Fruit fly (Drosophila melanogaster) whole organism, embryonic: ENCODE measurements around the gene Argk1.
A peak's percentile ranks its signal among the peaks of the same experiment; 100 is the strongest.

ENCODE experiments used
- ATbp ChIP-seq: fragments of 200-800 bp; sonication (Bioruptor generic); optimal IDR thresholded peaks from 2 replicates; lab custom pipeline; 2017; ENCODE audit warnings: missing biosample characterization, mild to moderate bottlenecking, missing genetic modification characterization, missing genetic modification reagents
- CG10147 ChIP-seq: fragments of 200-800 bp; sonication (Bioruptor generic); optimal IDR thresholded peaks from 2 replicates; lab custom pipeline; 2019; ENCODE audit warnings: missing biosample characterization, mild to moderate bottlenecking, missing genetic modification characterization, moderate library complexity
- CG10543 ChIP-seq: fragments of 200-800 bp; sonication (Bioruptor generic); optimal IDR thresholded peaks from 3 replicates; lab custom pipeline; 2017; ENCODE audit warnings: missing biosample characterization, mild to moderate bottlenecking, missing genetic modification characterization, moderate library complexity
- CG11504 ChIP-seq: fragments of 200-800 bp; sonication (Bioruptor generic); optimal IDR thresholded peaks from 3 replicates; lab custom pipeline; 2019; ENCODE audit warnings: missing biosample characterization, mild to moderate bottlenecking, missing genetic modification characterization, moderate library complexity
- CG11695 ChIP-seq: fragments of 200-800 bp; sonication (Bioruptor generic); IDR thresholded peaks from 3 replicates; pipeline ENCODE4 v1.3.6; 2022; ENCODE audit warnings: missing biosample characterization, missing genetic modification characterization
- CG12155 ChIP-seq: fragments of 200-800 bp; sonication (Bioruptor generic); optimal IDR thresholded peaks from 3 replicates; lab custom pipeline; 2016; ENCODE audit warnings: missing biosample characterization, missing genetic modification characterization
- CG12769 ChIP-seq: fragments of 200-800 bp; sonication (Bioruptor generic); optimal IDR thresholded peaks from 2 replicates; lab custom pipeline; 2019; ENCODE audit warnings: missing biosample characterization, mild to moderate bottlenecking, missing genetic modification characterization, moderate library complexity
- CG13894 ChIP-seq: fragments of 200-800 bp; sonication (Bioruptor generic); optimal IDR thresholded peaks from 3 replicates; lab custom pipeline; 2018; ENCODE audit warnings: missing biosample characterization, mild to moderate bottlenecking, missing genetic modification characterization, moderate library complexity
- CG31224 ChIP-seq: fragments of 200-800 bp; sonication (Bioruptor generic); IDR thresholded peaks from 2 replicates; pipeline ENCODE4 v1.3.6; 2022; ENCODE audit warnings: missing biosample characterization, missing genetic modification characterization
- CG31388 ChIP-seq: fragments of 200-800 bp; sonication (Bioruptor generic); optimal IDR thresholded peaks from 2 replicates; lab custom pipeline; 2016; ENCODE audit warnings: missing biosample characterization, missing genetic modification characterization
- CG31441 ChIP-seq: fragments of 200-800 bp; sonication (Bioruptor generic); IDR thresholded peaks from 2 replicates; pipeline ENCODE4 v1.3.6; 2022; ENCODE audit warnings: missing biosample characterization, missing genetic modification characterization
- CG3726 ChIP-seq: fragments of 200-800 bp; sonication (Bioruptor generic); IDR thresholded peaks from 3 replicates; pipeline ENCODE4, ENCODE4 v1.3.6; 2022; ENCODE audit warnings: missing biosample characterization, missing genetic modification characterization
- CG4360 ChIP-seq: fragments of 200-800 bp; sonication (Bioruptor generic); IDR thresholded peaks from 2 replicates; pipeline ENCODE4 v1.3.6; 2022; ENCODE audit warnings: missing biosample characterization, missing genetic modification characterization
- CG7556 ChIP-seq: fragments of 200-800 bp; sonication (Bioruptor generic); optimal IDR thresholded peaks from 2 replicates; lab custom pipeline; 2017; ENCODE audit warnings: missing biosample characterization, mild to moderate bottlenecking, missing genetic modification characterization
- CG7963 ChIP-seq: fragments of 200-800 bp; sonication (Bioruptor generic); IDR thresholded peaks from 3 replicates; pipeline ENCODE4 v1.3.6; 2022; ENCODE audit warnings: missing biosample characterization, missing genetic modification characterization; ENCODE audit not compliant: partially characterized antibody
- CG8290 ChIP-seq, 3 experiments: fragments of 200-800 bp; sonication (Bioruptor generic); optimal IDR thresholded peaks; 2 replicates each; lab custom pipeline; 2016 to 2019; ENCODE audit warnings: missing biosample characterization in 3 of 3, missing genetic modification characterization in 3 of 3, mild to moderate bottlenecking in 2 of 3, moderate library complexity in 1 of 3
- CG8478 ChIP-seq: fragments of >200 bp; optimal IDR thresholded peaks from 2 replicates; lab custom pipeline; 2018
- CG9797 ChIP-seq: fragments of 200-800 bp; sonication (Bioruptor generic); optimal IDR thresholded peaks from 3 replicates; lab custom pipeline; 2018; ENCODE audit warnings: missing biosample characterization, mild to moderate bottlenecking, missing genetic modification characterization
- CoRest ChIP-seq: fragments of 200-800 bp; sonication (Bioruptor generic); optimal IDR thresholded peaks from 3 replicates; lab custom pipeline; 2018; ENCODE audit warnings: missing biosample characterization, mild to moderate bottlenecking, missing genetic modification characterization, moderate library complexity
- D19B ChIP-seq: fragments of 200-800 bp; sonication (Bioruptor generic); optimal IDR thresholded peaks from 2 replicates; lab custom pipeline; 2017; ENCODE audit warnings: missing biosample characterization, mild to moderate bottlenecking, missing genetic modification characterization
- Dref ChIP-seq: fragments of 200-800 bp; sonication (Bioruptor generic); IDR thresholded peaks from 2 replicates; pipeline ENCODE4 v1.3.6; 2022; ENCODE audit warnings: missing biosample characterization, missing genetic modification characterization
- HLH3B ChIP-seq: fragments of 200-800 bp; sonication (Bioruptor generic); IDR thresholded peaks from 2 replicates; pipeline ENCODE4 v1.3.6; 2022; ENCODE audit warnings: missing biosample characterization, missing genetic modification characterization
- Spps ChIP-seq: fragments of 200-800 bp; sonication (Bioruptor generic); optimal IDR thresholded peaks from 2 replicates; lab custom pipeline; 2018; ENCODE audit warnings: missing biosample characterization, mild to moderate bottlenecking, missing genetic modification characterization
- abd-A ChIP-seq: fragments of 200-800 bp; sonication (Bioruptor generic); optimal IDR thresholded peaks from 3 replicates; lab custom pipeline; 2019; ENCODE audit warnings: missing biosample characterization, mild to moderate bottlenecking, missing genetic modification characterization, moderate library complexity
- az2 ChIP-seq: fragments of 200-800 bp; sonication (Bioruptor generic); optimal IDR thresholded peaks from 3 replicates; lab custom pipeline; 2016; ENCODE audit warnings: missing biosample characterization, missing genetic modification characterization
- crol ChIP-seq: fragments of 200-800 bp; sonication (Bioruptor generic); IDR thresholded peaks from 2 replicates; pipeline ENCODE4 v1.3.6; 2022; ENCODE audit warnings: missing biosample characterization, missing genetic modification characterization
- emc ChIP-seq: fragments of 200-800 bp; sonication (Bioruptor generic); optimal IDR thresholded peaks from 2 replicates; lab custom pipeline; 2016; ENCODE audit warnings: missing biosample characterization, missing genetic modification characterization
- eve ChIP-seq, 2 experiments: fragments of >200 bp; optimal IDR thresholded peaks; 2 replicates each; lab custom pipeline; 2017; ENCODE audit warnings: missing biosample characterization in 2 of 2, missing genetic modification characterization in 2 of 2
- gfzf ChIP-seq: fragments of 200-800 bp; sonication (Bioruptor generic); optimal IDR thresholded peaks from 2 replicates; lab custom pipeline; 2016; ENCODE audit warnings: missing biosample characterization, mild to moderate bottlenecking, missing genetic modification characterization, moderate library complexity
- grn ChIP-seq: fragments of 200-800 bp; sonication (Bioruptor generic); optimal IDR thresholded peaks from 3 replicates; lab custom pipeline; 2017; ENCODE audit warnings: missing biosample characterization, missing genetic modification characterization
- gro ChIP-seq: fragments of 200-800 bp; sonication (Bioruptor generic); optimal IDR thresholded peaks from 2 replicates; lab custom pipeline; 2016; ENCODE audit warnings: missing biosample characterization, missing genetic modification characterization
- gsb-n ChIP-seq: fragments of 200-800 bp; sonication (Bioruptor generic); optimal IDR thresholded peaks from 3 replicates; lab custom pipeline; 2018; ENCODE audit warnings: missing biosample characterization, mild to moderate bottlenecking, missing genetic modification characterization
- hb ChIP-seq: fragments of 200-800 bp; sonication (Bioruptor generic); IDR thresholded peaks from 3 replicates; pipeline ENCODE4 v1.3.6; 2022; ENCODE audit warnings: missing biosample characterization, missing genetic modification characterization; ENCODE audit not compliant: partially characterized antibody
- hbn ChIP-seq: fragments of 200-800 bp; sonication (Bioruptor generic); IDR thresholded peaks from 2 replicates; pipeline ENCODE4 v1.3.6; 2022; ENCODE audit warnings: missing biosample characterization, missing genetic modification characterization; ENCODE audit not compliant: partially characterized antibody
- kni ChIP-seq: fragments of 200-800 bp; sonication (Bioruptor generic); optimal IDR thresholded peaks from 3 replicates; lab custom pipeline; 2017; ENCODE audit warnings: mild to moderate bottlenecking, missing biosample characterization, missing genetic modification reagents, missing genetic modification characterization
- mld ChIP-seq: fragments of 200-800 bp; sonication (Bioruptor generic); IDR thresholded peaks from 3 replicates; pipeline ENCODE4 v1.3.6; 2022; ENCODE audit warnings: missing biosample characterization, missing genetic modification characterization; ENCODE audit not compliant: partially characterized antibody
- nau ChIP-seq: fragments of 200-800 bp; sonication (Bioruptor generic); optimal IDR thresholded peaks from 3 replicates; lab custom pipeline; 2017; ENCODE audit warnings: missing biosample characterization, mild to moderate bottlenecking, missing genetic modification characterization, missing genetic modification reagents
- nerfin-1 ChIP-seq: fragments of 200-800 bp; sonication (Bioruptor generic); optimal IDR thresholded peaks from 3 replicates; lab custom pipeline; 2019; ENCODE audit warnings: missing biosample characterization, mild to moderate bottlenecking, missing genetic modification characterization, moderate library complexity
- pb ChIP-seq: fragments of 200-800 bp; sonication (Bioruptor generic); optimal IDR thresholded peaks from 3 replicates; lab custom pipeline; 2016; ENCODE audit warnings: missing biosample characterization, missing genetic modification characterization
- phol ChIP-seq: fragments of 200-800 bp; sonication (Bioruptor generic); optimal IDR thresholded peaks from 3 replicates; lab custom pipeline; 2018; ENCODE audit warnings: missing biosample characterization, mild to moderate bottlenecking, missing genetic modification characterization, moderate library complexity
- pros ChIP-seq: fragments of 200-800 bp; sonication (Bioruptor generic); optimal IDR thresholded peaks from 3 replicates; lab custom pipeline; 2019; ENCODE audit warnings: missing biosample characterization, mild to moderate bottlenecking, missing genetic modification characterization, moderate library complexity
- psq ChIP-seq: fragments of 200-800 bp; sonication (Bioruptor generic); optimal IDR thresholded peaks from 2 replicates; lab custom pipeline; 2017; ENCODE audit warnings: missing biosample characterization, missing genetic modification characterization
- salm ChIP-seq: fragments of 200-800 bp; sonication (Bioruptor generic); optimal IDR thresholded peaks from 2 replicates; lab custom pipeline; 2018; ENCODE audit warnings: missing biosample characterization, mild to moderate bottlenecking, missing genetic modification characterization
- schlank ChIP-seq: fragments of 200-800 bp; sonication (Bioruptor generic); optimal IDR thresholded peaks from 2 replicates; lab custom pipeline; 2018; ENCODE audit warnings: missing biosample characterization, mild to moderate bottlenecking, missing genetic modification characterization
- sens ChIP-seq: fragments of 200-800 bp; sonication (Bioruptor generic); peaks from one replicate; lab custom pipeline; 2016; ENCODE audit warnings: missing biosample characterization, missing genetic modification characterization
- seq ChIP-seq: fragments of 200-800 bp; sonication (Bioruptor generic); IDR thresholded peaks from 2 replicates; pipeline ENCODE4 v1.3.6; 2022; ENCODE audit warnings: missing biosample characterization, missing genetic modification characterization
- slbo ChIP-seq: fragments of 200-800 bp; sonication (Bioruptor generic); IDR thresholded peaks from 2 replicates; pipeline ENCODE4 v1.3.6; 2022; ENCODE audit warnings: missing biosample characterization, missing genetic modification characterization
- ssp ChIP-seq: fragments of 200-800 bp; sonication (Bioruptor generic); IDR thresholded peaks from 2 replicates; pipeline ENCODE4 v1.3.6; 2022; ENCODE audit warnings: missing biosample characterization, missing genetic modification characterization
- usp ChIP-seq: fragments of >200 bp; optimal IDR thresholded peaks from 2 replicates; lab custom pipeline; 2017; ENCODE audit warnings: missing biosample characterization, missing genetic modification characterization

The Argk1 gene

dm6 chr3L:9051830-9052259 lies 14.0 kb downstream of the Argk1 start (continued):
- no peak for TF ChIP-seq CG7556
- TF ChIP-seq kni, result peak; percentile 50
- TF ChIP-seq ssp, result no peak
- TF ChIP-seq salm (tag; lab: Kevin White, UChicago), result no peak
- peak; percentile 15; the same call in 1 of the 3 replicates for TF ChIP-seq CG11695 (GFP tag; lab: Robert Waterston, UW)
- TF ChIP-seq, all 482 proteins: peak for 20

- no peak for TF ChIP-seq grn (GFP tag; lab: Kevin White, UChicago)
- TF ChIP-seq pb (GFP tag; lab: Kevin White, UChicago), result no peak
- TF ChIP-seq eve (GFP tag; optimal IDR thresholded peaks at IDR 0.05; lab: Kevin White, UChicago), result no peak
- no peak for TF ChIP-seq az2
- no peak for TF ChIP-seq CG31388 (GFP tag; lab: Kevin White, UChicago)
- TF ChIP-seq CG9797 (GFP tag; lab: Kevin White, UChicago), result no peak
- TF ChIP-seq CG31441, result no peak
- TF ChIP-seq usp (GFP tag; lab: Kevin White, UChicago), result no peak
- TF ChIP-seq mld, result no peak
- TF ChIP-seq CG11504 (tag; lab: Kevin White, UChicago), result peak; percentile 50
- 0 out of 2 replicates have a peak, but pooled peaks have one; percentile 17 for TF ChIP-seq CG4360 (GFP tag; lab: Robert Waterston, UW)
- peak; percentile 92 for TF ChIP-seq abd-A
- TF ChIP-seq CG12769, result no peak
- TF ChIP-seq HLH3B (GFP tag; lab: Robert Waterston, UW), result no peak
- peak; percentile 80 for TF ChIP-seq pros (GFP tag; lab: Kevin White, UChicago)
- no peak for TF ChIP-seq CG31224 (GFP tag; lab: Robert Waterston, UW)
- peak; percentile 69; the same call in 1 of the 2 replicates for TF ChIP-seq crol
- no peak for TF ChIP-seq CoRest
- no peak for TF ChIP-seq emc
- TF ChIP-seq Dref (GFP tag; lab: Robert Waterston, UW), result peak; percentile 25; the same call in 1 of the 2 replicates
- TF ChIP-seq gro, result no peak
- TF ChIP-seq D19B (GFP tag; lab: Kevin White, UChicago), result no peak
- peak; percentile 23 for TF ChIP-seq CG10543
- peak; percentile 62 for TF ChIP-seq gsb-n (tag; lab: Kevin White, UChicago)
- TF ChIP-seq CG8478, result no peak
- TF ChIP-seq seq (GFP tag; lab: Robert Waterston, UW), result peak; percentile 43; the same call in 1 of the 2 replicates
- no peak for TF ChIP-seq hb
- TF ChIP-seq hbn, result no peak
- no peak for TF ChIP-seq nau (GFP tag; lab: Kevin White, UChicago)
- peak; percentile 0 for TF ChIP-seq nerfin-1
- no peak for TF ChIP-seq CG10147 (GFP tag; lab: Kevin White, UChicago)
- TF ChIP-seq CG3726 (GFP tag; lab: Robert Waterston, UW), result no peak
- TF ChIP-seq psq (GFP tag; lab: Kevin White, UChicago), result no peak
- TF ChIP-seq sens (GFP tag; lab: Kevin White, UChicago), result peak; percentile 65
- TF ChIP-seq CG13894, result peak; percentile 19
- no peak for TF ChIP-seq CG12155 (GFP tag; lab: Kevin White, UChicago)
- no peak for TF ChIP-seq schlank
- TF ChIP-seq gfzf (GFP tag; lab: Kevin White, UChicago), result no peak
- no peak for TF ChIP-seq Spps (tag; lab: Kevin White, UChicago)
- no peak for TF ChIP-seq CG8290 (GFP tag; optimal IDR thresholded peaks at IDR 0.05; lab: Kevin White, UChicago)
- no peak for TF ChIP-seq CG8290 (tag; optimal IDR thresholded peaks at IDR 0.05; lab: Kevin White, UChicago)
- TF ChIP-seq CG7963 (GFP tag; lab: Robert Waterston, UW), result no peak
- no peak for TF ChIP-seq slbo
- no peak for TF ChIP-seq ATbp (GFP tag; lab: Kevin White, UChicago)
- no peak for TF ChIP-seq phol (tag; lab: Kevin White, UChicago)
These were observed 15.3 kb downstream of the Argk1 start for dm6 chr3L:9050447-9051069.
